Worm (Caenorhabditis elegans): ENCODE data around the gene T22B2.3.

T22B2.3 gene

ce11 chrX:3917013-3917412 is at the start of gene T22B2.3:
TSS of gene T22B2.3 (plus strand) at chrX:3917313.
- no peak for TF ChIP-seq mxl-1 (tag; optimal IDR thresholded peaks at IDR 0.05)
- TF ChIP-seq F33H1.4 (GFP tag; IDR thresholded peaks at IDR 0.05) = no peak
- TF ChIP-seq hrde-1 (tag; optimal IDR thresholded peaks at IDR 0.05; ENCODE audit: borderline replicate concordance) = no peak

- TF ChIP-seq K12H6.12 (tag; optimal IDR thresholded peaks at IDR 0.05) = no peak
- no peak for TF ChIP-seq attf-3 (GFP tag; conservative IDR thresholded peaks at IDR 0.05)
Observed at ce11 chrX:3867760-3868159, 49.4 kb upstream of the T22B2.3 start.

- TF ChIP-seq B0336.3 (GFP tag; IDR thresholded peaks at IDR 0.05) = no peak
- no peak for TF ChIP-seq lsy-27 (tag; optimal IDR thresholded peaks at IDR 0.05; ENCODE audit: borderline replicate concordance, insufficient read depth)
- TF ChIP-seq hlh-12 (tag; optimal IDR thresholded peaks at IDR 0.05) = no peak
- no peak for TF ChIP-seq ceh-27 (GFP tag; optimal IDR thresholded peaks at IDR 0.05)
- no peak for TF ChIP-seq Y67H2A.10 (GFP tag; conservative IDR thresholded peaks at IDR 0.05)
- TF ChIP-seq lag-1 (GFP tag; IDR thresholded peaks at IDR 0.05) = no peak
- TF ChIP-seq ceh-100 (GFP tag; IDR thresholded peaks at IDR 0.05) = no peak
- TF ChIP-seq C06A6.2 (GFP tag; conservative IDR thresholded peaks at IDR 0.05) = no peak
- TF ChIP-seq rec-8 (tag; optimal IDR thresholded peaks at IDR 0.05) = no peak
- no peak for TF ChIP-seq xnd-1 (tag; optimal IDR thresholded peaks at IDR 0.05)
- no peak for TF ChIP-seq dpl-1 (GFP tag; optimal IDR thresholded peaks at IDR 0.05)
- no peak for TF ChIP-seq aptf-2 (GFP tag; conservative IDR thresholded peaks at IDR 0.05)
- no peak for TF ChIP-seq nhr-120 (GFP tag; IDR thresholded peaks at IDR 0.05)
- no peak for TF ChIP-seq ztf-22 (GFP tag; optimal IDR thresholded peaks at IDR 0.05)
- no peak for TF ChIP-seq rpc-1 (optimal IDR thresholded peaks at IDR 0.05)
- no peak for TF ChIP-seq rpc-1 (tag; optimal IDR thresholded peaks at IDR 0.05)
- no peak for TF ChIP-seq sptf-2 (GFP tag; optimal IDR thresholded peaks at IDR 0.05)
- no peak for TF ChIP-seq nfya-2 (GFP tag; IDR thresholded peaks at IDR 0.05)
- TF ChIP-seq zfh-2 (GFP tag; conservative IDR thresholded peaks at IDR 0.05) = no peak
Observed at ce11 chrX:3871578-3872234, 45.4 kb upstream of the T22B2.3 start.

- no peak for TF ChIP-seq bed-2 (GFP tag; IDR thresholded peaks at IDR 0.05)
- no peak for TF ChIP-seq xnd-1 (tag; optimal IDR thresholded peaks at IDR 0.05)
- TF ChIP-seq lag-1 (GFP tag; IDR thresholded peaks at IDR 0.05) = no peak
- no peak for TF ChIP-seq akir-1 (GFP tag; optimal IDR thresholded peaks at IDR 0.05)
- TF ChIP-seq C06A6.2 (GFP tag; conservative IDR thresholded peaks at IDR 0.05) = no peak
- TF ChIP-seq unc-130 (GFP tag; optimal IDR thresholded peaks at IDR 0.05) = no peak
- no peak for TF ChIP-seq nhr-80 (tag; optimal IDR thresholded peaks at IDR 0.05)
- TF ChIP-seq hlh-12 (tag; optimal IDR thresholded peaks at IDR 0.05) = no peak
- TF ChIP-seq lsy-27 (tag; optimal IDR thresholded peaks at IDR 0.05; ENCODE audit: borderline replicate concordance, insufficient read depth) = no peak
- no peak for TF ChIP-seq chd-7 (tag; optimal IDR thresholded peaks at IDR 0.05)
- no peak for TF ChIP-seq fkh-3 (tag; optimal IDR thresholded peaks at IDR 0.05)
- TF ChIP-seq tlf-1 (GFP tag; optimal IDR thresholded peaks at IDR 0.05) = no peak
- no peak for TF ChIP-seq B0336.3 (GFP tag; IDR thresholded peaks at IDR 0.05)
- TF ChIP-seq rec-8 (tag; optimal IDR thresholded peaks at IDR 0.05) = no peak
- TF ChIP-seq tbp1 (GFP tag; optimal IDR thresholded peaks at IDR 0.05) = no peak
- TF ChIP-seq attf-6 (GFP tag; IDR thresholded peaks at IDR 0.05) = no peak
Observed at ce11 chrX:3873445-3873844, 43.7 kb upstream of the T22B2.3 start, which contains the start of gene lim-4. TSS of gene lim-4 (minus strand) at chrX:3873545.

All from whole organism, young adult.